Fruit fly (Drosophila melanogaster): ENCODE results near the gene CG46430.

dm6 chr3L:10517451-10518385 is 39.4 kb downstream of the CG46430 start:
- TF ChIP-seq D1 (tag; optimal IDR thresholded peaks at IDR 0.05) (no peak), Pif1B (GFP tag; optimal IDR thresholded peaks at IDR 0.05) (no peak), EcR (GFP tag; optimal IDR thresholded peaks at IDR 0.05) (no peak), CG9948 (tag; optimal IDR thresholded peaks at IDR 0.05) (no peak)

Measured in whole organism, pupa.